Fruit fly (Drosophila melanogaster) whole organism, embryonic: ENCODE results near the gene fan.

Experiments used
- Atf-2 ChIP-seq: fragments of 200-800 bp; sonication (Bioruptor generic); optimal IDR thresholded peaks from 2 replicates; lab custom pipeline; 2016; ENCODE audit warnings: missing biosample characterization, missing genetic modification characterization
- Atf6 ChIP-seq: fragments of 200-800 bp; sonication (Bioruptor generic); IDR thresholded peaks from 2 replicates; pipeline ENCODE4 v1.3.6; 2022; ENCODE audit warnings: missing biosample characterization, missing genetic modification characterization
- Bdp1 ChIP-seq: fragments of 200-800 bp; sonication (Bioruptor generic); optimal IDR thresholded peaks from 3 replicates; lab custom pipeline; 2016; ENCODE audit warnings: missing biosample characterization, missing genetic modification characterization
- CG10274 ChIP-seq: fragments of 200-800 bp; sonication (Bioruptor generic); optimal IDR thresholded peaks from 3 replicates; lab custom pipeline; 2017; ENCODE audit warnings: missing biosample characterization, mild to moderate bottlenecking, missing genetic modification characterization
- CG11456 ChIP-seq: fragments of 200-800 bp; sonication (Bioruptor generic); IDR thresholded peaks from 3 replicates; pipeline ENCODE4 v1.3.6; 2022; ENCODE audit warnings: missing biosample characterization, missing genetic modification characterization
- CG16779 ChIP-seq: fragments of 200-800 bp; sonication (Bioruptor generic); IDR thresholded peaks from 2 replicates; pipeline ENCODE4 v1.3.6; 2022; ENCODE audit warnings: missing biosample characterization, missing genetic modification characterization
- CG16815 ChIP-seq: fragments of 200-800 bp; sonication (Bioruptor generic); optimal IDR thresholded peaks from 3 replicates; lab custom pipeline; 2017; ENCODE audit warnings: missing biosample characterization, mild to moderate bottlenecking, missing genetic modification characterization
- CG18476 ChIP-seq: fragments of 200-800 bp; sonication (Bioruptor generic); optimal IDR thresholded peaks from 2 replicates; lab custom pipeline; 2016; ENCODE audit warnings: missing biosample characterization, mild to moderate bottlenecking, missing genetic modification characterization
- CG18619 ChIP-seq: fragments of 200-800 bp; sonication (Bioruptor generic); optimal IDR thresholded peaks from 3 replicates; lab custom pipeline; 2017; ENCODE audit warnings: missing biosample characterization, mild to moderate bottlenecking, missing genetic modification characterization
- CG32772 ChIP-seq: fragments of 200-800 bp; sonication (Bioruptor generic); IDR thresholded peaks from 2 replicates; pipeline ENCODE4 v1.3.6; 2022; ENCODE audit warnings: missing biosample characterization, missing genetic modification characterization
- CG34376 ChIP-seq: fragments of 200-800 bp; sonication (Bioruptor generic); optimal IDR thresholded peaks from 2 replicates; lab custom pipeline; 2018; ENCODE audit warnings: missing biosample characterization, mild to moderate bottlenecking, missing genetic modification characterization
- CG42726 ChIP-seq: fragments of 200-800 bp; sonication (Bioruptor generic); IDR thresholded peaks from 2 replicates; pipeline ENCODE4 v1.3.6; 2022; ENCODE audit warnings: missing biosample characterization, missing genetic modification characterization; ENCODE audit not compliant: partially characterized antibody
- CG4360 ChIP-seq: fragments of 200-800 bp; sonication (Bioruptor generic); IDR thresholded peaks from 2 replicates; pipeline ENCODE4 v1.3.6; 2022; ENCODE audit warnings: missing biosample characterization, missing genetic modification characterization
- CG6175 ChIP-seq: fragments of 200-800 bp; sonication (Bioruptor generic); IDR thresholded peaks from 3 replicates; pipeline ENCODE4 v1.3.6; 2022; ENCODE audit warnings: missing biosample characterization, missing genetic modification characterization
- CG8478 ChIP-seq: fragments of >200 bp; optimal IDR thresholded peaks from 2 replicates; lab custom pipeline; 2018
- CG8924 ChIP-seq: fragments of 200-800 bp; optimal IDR thresholded peaks from 3 replicates; lab custom pipeline; 2019; ENCODE audit warnings: missing biosample characterization, mild to moderate bottlenecking, missing genetic modification characterization, moderate library complexity
- CG9609 ChIP-seq: fragments of 200-800 bp; sonication (Bioruptor generic); optimal IDR thresholded peaks from 3 replicates; lab custom pipeline; 2016; ENCODE audit warnings: missing biosample characterization, missing genetic modification characterization
- Camta ChIP-seq: fragments of 200-800 bp; sonication (Bioruptor generic); optimal IDR thresholded peaks from 2 replicates; lab custom pipeline; 2016; ENCODE audit warnings: missing biosample characterization, missing genetic modification characterization
- Dp ChIP-seq: fragments of 200-800 bp; sonication (Bioruptor generic); optimal IDR thresholded peaks from 2 replicates; lab custom pipeline; 2018; ENCODE audit warnings: missing biosample characterization, mild to moderate bottlenecking, missing genetic modification characterization, moderate library complexity
- HHEX ChIP-seq: fragments of 200-800 bp; sonication (Bioruptor generic); optimal IDR thresholded peaks from 3 replicates; lab custom pipeline; 2017; ENCODE audit warnings: missing biosample characterization, mild to moderate bottlenecking, missing genetic modification characterization, missing genetic modification reagents
- HmgZ ChIP-seq: fragments of 200-800 bp; sonication (Bioruptor generic); optimal IDR thresholded peaks from 2 replicates; lab custom pipeline; 2018; ENCODE audit warnings: missing biosample characterization, mild to moderate bottlenecking, missing genetic modification characterization
- Mes4 ChIP-seq: fragments of 200-800 bp; sonication (Bioruptor generic); optimal IDR thresholded peaks from 2 replicates; lab custom pipeline; 2016; ENCODE audit warnings: missing biosample characterization, missing genetic modification characterization
- Nf-YA ChIP-seq: fragments of 200-800 bp; sonication (Bioruptor generic); IDR thresholded peaks from 2 replicates; pipeline ENCODE4 v1.3.6; 2022; ENCODE audit warnings: missing biosample characterization, missing genetic modification characterization
- Oaz ChIP-seq: fragments of 200-800 bp; sonication (Bioruptor generic); IDR thresholded peaks from 2 replicates; pipeline ENCODE4 v1.3.6; 2022; ENCODE audit warnings: missing biosample characterization, missing genetic modification characterization
- PHDP ChIP-seq: fragments of 200-800 bp; sonication (Bioruptor generic); optimal IDR thresholded peaks from 3 replicates; lab custom pipeline; 2018; ENCODE audit warnings: missing biosample characterization, mild to moderate bottlenecking, missing genetic modification characterization, moderate library complexity
- Sin3A ChIP-seq: fragments of >200 bp; optimal IDR thresholded peaks from 2 replicates; lab custom pipeline; 2018
- Sox102F ChIP-seq: fragments of 200-800 bp; sonication (Bioruptor generic); optimal IDR thresholded peaks from 2 replicates; lab custom pipeline; 2018; ENCODE audit warnings: missing biosample characterization, mild to moderate bottlenecking, missing genetic modification characterization, moderate library complexity
- ato ChIP-seq: fragments of 200-800 bp; sonication (Bioruptor generic); IDR thresholded peaks from 2 replicates; pipeline ENCODE4 v1.3.6; 2022; ENCODE audit warnings: missing biosample characterization, missing genetic modification characterization; ENCODE audit not compliant: partially characterized antibody
- az2 ChIP-seq: fragments of 200-800 bp; sonication (Bioruptor generic); optimal IDR thresholded peaks from 3 replicates; lab custom pipeline; 2016; ENCODE audit warnings: missing biosample characterization, missing genetic modification characterization
- br ChIP-seq: fragments of >200 bp; optimal IDR thresholded peaks from 2 replicates; lab custom pipeline; 2017
- chif ChIP-seq, 2 experiments: fragments of 200-800 bp; sonication (Bioruptor generic); optimal IDR thresholded peaks; 3 replicates each; lab custom pipeline; 2016; ENCODE audit warnings: missing biosample characterization in 2 of 2, missing genetic modification characterization in 2 of 2
- corto ChIP-seq: fragments of 200-800 bp; sonication (Bioruptor generic); optimal IDR thresholded peaks from 2 replicates; lab custom pipeline; 2016; ENCODE audit warnings: missing biosample characterization, mild to moderate bottlenecking, missing genetic modification characterization, moderate library complexity
- croc ChIP-seq: fragments of 200-800 bp; sonication (Bioruptor generic); conservative IDR thresholded peaks from 3 replicates; pipeline ENCODE4 v1.3.6; 2022; ENCODE audit warnings: missing biosample characterization, missing genetic modification characterization
- crol ChIP-seq: fragments of 200-800 bp; sonication (Bioruptor generic); IDR thresholded peaks from 2 replicates; pipeline ENCODE4 v1.3.6; 2022; ENCODE audit warnings: missing biosample characterization, missing genetic modification characterization
- danr ChIP-seq: fragments of 200-800 bp; sonication (Bioruptor generic); IDR thresholded peaks from 2 replicates; pipeline ENCODE4 v1.3.6; 2022; ENCODE audit warnings: missing biosample characterization, missing genetic modification characterization
- ewg ChIP-seq: fragments of 200-800 bp; sonication (Bioruptor generic); optimal IDR thresholded peaks from 3 replicates; lab custom pipeline; 2017; ENCODE audit warnings: mild to moderate bottlenecking, missing biosample characterization, missing genetic modification reagents, missing genetic modification characterization
- grn ChIP-seq: fragments of 200-800 bp; sonication (Bioruptor generic); optimal IDR thresholded peaks from 3 replicates; lab custom pipeline; 2017; ENCODE audit warnings: missing biosample characterization, missing genetic modification characterization
- h ChIP-seq: fragments of >200 bp; optimal IDR thresholded peaks from 2 replicates; lab custom pipeline; 2017
- jumu ChIP-seq: fragments of 200-800 bp; sonication (Bioruptor generic); optimal IDR thresholded peaks from 3 replicates; lab custom pipeline; 2016; ENCODE audit warnings: missing biosample characterization, missing genetic modification characterization
- ken ChIP-seq: fragments of 200-800 bp; sonication (Bioruptor generic); IDR thresholded peaks from 3 replicates; pipeline ENCODE4 v1.3.6; 2022; ENCODE audit warnings: missing biosample characterization, missing genetic modification characterization
- mirr ChIP-seq: fragments of 200-800 bp; sonication (Bioruptor generic); optimal IDR thresholded peaks from 3 replicates; lab custom pipeline; 2018; ENCODE audit warnings: missing biosample characterization, mild to moderate bottlenecking, missing genetic modification characterization
- oc ChIP-seq: fragments of 200-800 bp; sonication (Bioruptor generic); optimal IDR thresholded peaks from 2 replicates; lab custom pipeline; 2018; ENCODE audit warnings: missing biosample characterization, mild to moderate bottlenecking, missing genetic modification characterization, moderate library complexity
- run ChIP-seq: fragments of 200-800 bp; sonication (Bioruptor generic); optimal IDR thresholded peaks from 3 replicates; lab custom pipeline; 2018; ENCODE audit warnings: missing biosample characterization, mild to moderate bottlenecking, missing genetic modification characterization
- sqz ChIP-seq: fragments of 200-800 bp; sonication (Bioruptor generic); optimal IDR thresholded peaks from 3 replicates; lab custom pipeline; 2018; ENCODE audit warnings: missing biosample characterization, mild to moderate bottlenecking, missing genetic modification characterization
- sr ChIP-seq: fragments of 200-800 bp; sonication (Bioruptor generic); IDR thresholded peaks from 3 replicates; pipeline ENCODE4 v1.3.6; 2022; ENCODE audit warnings: missing biosample characterization, missing genetic modification characterization
- tin ChIP-seq: fragments of 200-800 bp; sonication (Bioruptor generic); optimal IDR thresholded peaks from 3 replicates; lab custom pipeline; 2016; ENCODE audit warnings: missing biosample characterization, missing genetic modification characterization
- tio ChIP-seq: fragments of 200-800 bp; sonication (Bioruptor generic); optimal IDR thresholded peaks from 2 replicates; lab custom pipeline; 2017; ENCODE audit warnings: missing biosample characterization, missing genetic modification characterization, inconsistent platforms
- ttk ChIP-seq: fragments of 200-800 bp; sonication (Bioruptor generic); IDR thresholded peaks from 2 replicates; pipeline ENCODE4 v2.1.2; 2022; ENCODE audit warnings: missing biosample characterization, missing genetic modification characterization
- tx ChIP-seq: fragments of 200-800 bp; sonication (Bioruptor generic); optimal IDR thresholded peaks from 2 replicates; lab custom pipeline; 2016; ENCODE audit warnings: missing biosample characterization, missing genetic modification characterization
- wek ChIP-seq: fragments of 200-800 bp; sonication (Bioruptor generic); optimal IDR thresholded peaks from 3 replicates; lab custom pipeline; 2018; ENCODE audit warnings: missing biosample characterization, mild to moderate bottlenecking, missing genetic modification characterization, moderate library complexity
- zen ChIP-seq: fragments of 200-800 bp; sonication (Bioruptor generic); optimal IDR thresholded peaks from 3 replicates; lab custom pipeline; 2018; ENCODE audit warnings: missing biosample characterization, mild to moderate bottlenecking, missing genetic modification characterization, moderate library complexity

fan gene

DNA sequence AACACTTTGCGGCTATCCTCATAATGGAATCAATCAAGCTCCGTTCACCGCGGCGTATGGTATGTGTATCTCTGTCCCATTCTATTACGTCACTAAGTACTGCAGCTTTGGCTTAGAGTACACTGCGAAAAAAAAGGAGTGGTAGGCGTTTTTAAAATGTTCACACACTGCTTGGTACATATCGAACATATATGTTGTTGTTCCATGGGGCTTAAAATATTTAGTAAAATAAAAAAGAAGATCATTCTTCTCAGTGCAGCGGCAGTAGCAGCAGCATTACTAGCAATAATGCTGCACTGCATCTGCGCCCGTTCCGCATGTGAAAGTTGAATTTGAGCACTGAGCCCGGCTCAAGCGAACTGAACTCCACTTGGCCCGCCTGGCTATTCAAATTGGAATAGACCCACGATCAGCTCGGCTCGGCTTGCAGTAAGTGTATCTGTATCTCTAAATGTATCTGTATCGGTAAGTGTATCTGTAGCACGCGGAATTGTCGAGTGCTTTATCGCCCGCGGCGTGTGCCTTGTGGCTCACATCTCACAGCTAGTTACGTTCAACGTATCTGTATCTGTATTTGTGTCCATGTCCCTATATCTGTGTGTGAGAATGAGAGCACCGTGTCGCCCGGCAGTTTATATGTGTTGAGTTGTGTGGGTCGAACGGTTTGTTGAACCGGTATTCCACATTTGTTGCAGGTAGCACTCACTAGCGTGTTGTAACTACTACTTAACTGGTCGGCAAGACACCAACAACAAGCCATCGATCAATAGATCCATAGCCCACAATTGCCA lies 44.5 kb downstream of the fan start (continued):
- no peak for TF ChIP-seq CG16815 (GFP tag; lab: Kevin White, UChicago)
- TF ChIP-seq Sin3A (lab: Kevin White, UChicago): no peak
- no peak for TF ChIP-seq CG42726
- no peak for TF ChIP-seq Atf6 (GFP tag; lab: Robert Waterston, UW)
- peak; percentile 43 for TF ChIP-seq ewg (GFP tag; lab: Kevin White, UChicago)
- no peak for TF ChIP-seq Dp (GFP tag; lab: Kevin White, UChicago)
- peak; percentile 54; the same call in 2 of the 3 replicates for TF ChIP-seq sr (GFP tag; lab: Robert Waterston, UW)
- TF ChIP-seq run (tag; lab: Kevin White, UChicago): no peak
- no peak for TF ChIP-seq CG11456
- TF ChIP-seq oc: peak; percentile 80
- peak; percentile 62 for TF ChIP-seq tio
- TF ChIP-seq ato (GFP tag; lab: Robert Waterston, UW): no peak
- no peak for TF ChIP-seq CG16779 (GFP tag; lab: Robert Waterston, UW)
- TF ChIP-seq CG8924 (tag; lab: Kevin White, UChicago): peak; percentile 38
- TF ChIP-seq wek (GFP tag; lab: Kevin White, UChicago): no peak
- TF ChIP-seq CG8478: no peak
- TF ChIP-seq CG34376 (GFP tag; lab: Kevin White, UChicago): no peak
- TF ChIP-seq crol (GFP tag; lab: Robert Waterston, UW): no peak
- no peak for TF ChIP-seq h (lab: Kevin White, UChicago)
- peak; percentile 57 for TF ChIP-seq CG32772 (GFP tag; lab: Robert Waterston, UW)
- TF ChIP-seq tx (GFP tag; lab: Kevin White, UChicago): no peak
- peak; percentile 9 for TF ChIP-seq Bdp1 (GFP tag; lab: Kevin White, UChicago)
- TF ChIP-seq CG9609 (GFP tag; lab: Kevin White, UChicago): peak; percentile 44
- peak; percentile 58 for TF ChIP-seq tin (GFP tag; lab: Kevin White, UChicago)
- peak; percentile 31 for TF ChIP-seq CG10274 (GFP tag; lab: Kevin White, UChicago)
- TF ChIP-seq danr (GFP tag; lab: Robert Waterston, UW): 0 out of 2 replicates have a peak, but pooled peaks have one; percentile 23
- peak; percentile 66; the same call in 1 of the 2 replicates for TF ChIP-seq ttk (GFP tag; lab: Robert Waterston, UW)
- TF ChIP-seq CG18476 (GFP tag; lab: Kevin White, UChicago): peak; percentile 23
- no peak for TF ChIP-seq HmgZ (tag; lab: Kevin White, UChicago)
- TF ChIP-seq Sox102F (GFP tag; lab: Kevin White, UChicago): peak; percentile 84
- TF ChIP-seq corto (GFP tag; lab: Kevin White, UChicago): no peak
- TF ChIP-seq jumu (GFP tag; lab: Kevin White, UChicago): peak; percentile 27
- TF ChIP-seq grn: peak; percentile 34
- no peak for TF ChIP-seq Oaz (GFP tag; lab: Robert Waterston, UW)
- peak; percentile 37 for TF ChIP-seq Atf-2 (GFP tag; lab: Kevin White, UChicago)
- TF ChIP-seq az2 (GFP tag; lab: Kevin White, UChicago): peak; percentile 51
- TF ChIP-seq CG18619 (GFP tag; lab: Kevin White, UChicago): peak; percentile 30
- peak; percentile 26 for TF ChIP-seq Camta
- no peak for TF ChIP-seq br (lab: Kevin White, UChicago)
- no peak for TF ChIP-seq Nf-YA (GFP tag; lab: Robert Waterston, UW)
- peak; percentile 49 for TF ChIP-seq PHDP
- TF ChIP-seq croc (GFP tag; lab: Robert Waterston, UW): peak; percentile 36; the same call in 2 of the 3 replicates
- TF ChIP-seq CG4360 (GFP tag; lab: Robert Waterston, UW): peak; percentile 27; the same call in 1 of the 2 replicates
- TF ChIP-seq sqz (GFP tag; lab: Kevin White, UChicago): peak; percentile 27
- peak; percentile 53; the same call in 1 of the 3 replicates for TF ChIP-seq CG6175 (GFP tag; lab: Robert Waterston, UW)
- peak; percentile 34 for TF ChIP-seq Mes4
- no peak for TF ChIP-seq zen (tag; lab: Kevin White, UChicago)
- no peak for TF ChIP-seq mirr (GFP tag; lab: Kevin White, UChicago)
- peak; percentile 67 for TF ChIP-seq ken (GFP tag; lab: Robert Waterston, UW)
- peak; percentile 58 for TF ChIP-seq HHEX
- TF ChIP-seq chif (GFP tag; optimal IDR thresholded peaks at IDR 0.05; lab: Kevin White, UChicago): peak in 1 of 2 experiments; percentile 50
